Worm (Caenorhabditis elegans) whole organism, L4 larva: Measurements from ENCODE around the gene abcf-3.

Experiments
- D1046.2 ChIP-seq: fragments of 200-800 bp; sonication (Bioruptor generic); IDR thresholded peaks from 2 replicates; pipeline ENCODE4 v1.3.6; 2022; ENCODE audit warnings: missing genetic modification characterization, missing compliant biosample characterization
- F37D6.2 ChIP-seq: sonication (generic microtip); optimal IDR thresholded peaks from 2 replicates; lab custom pipeline; 2016; ENCODE audit warnings: mild to moderate bottlenecking, missing genetic modification characterization, missing compliant biosample characterization
- F49E8.2 ChIP-seq: sonication (generic microtip); optimal IDR thresholded peaks from 2 replicates; lab custom pipeline; 2016; ENCODE audit warnings: missing compliant biosample characterization, mild to moderate bottlenecking, missing genetic modification characterization, borderline replicate concordance
- Y48G9A.11 ChIP-seq: fragments of 200-800 bp; sonication (Bioruptor generic); IDR thresholded peaks from 2 replicates; pipeline ENCODE4 v1.3.6; 2022; ENCODE audit warnings: missing genetic modification reagents, missing genetic modification characterization, missing compliant biosample characterization
- aha-1 ChIP-seq: fragments of 150-350 bp; peaks from one replicate; lab custom pipeline; 2014; ENCODE audit warnings: missing biosample characterization, missing genetic modification characterization
- aly-2 ChIP-seq: sonication (generic microtip); optimal IDR thresholded peaks from 2 replicates; lab custom pipeline; 2018; ENCODE audit warnings: missing biosample characterization, missing genetic modification characterization
- ceh-28 ChIP-seq: fragments of 150-350 bp; optimal IDR thresholded peaks from 2 replicates; lab custom pipeline; 2014; ENCODE audit warnings: missing biosample characterization, missing genetic modification reagents, missing genetic modification characterization
- ceh-44 ChIP-seq: fragments of 200-800 bp; sonication (Bioruptor generic); IDR thresholded peaks from 2 replicates; pipeline ENCODE4 v1.3.6; 2022; ENCODE audit warnings: missing genetic modification reagents, missing genetic modification characterization, missing compliant biosample characterization
- ces-1 ChIP-seq: fragments of 150-350 bp; sonication (generic microtip); optimal IDR thresholded peaks from 4 replicates; lab custom pipeline; 2014; ENCODE audit warnings: missing biosample characterization, missing genetic modification reagents, missing genetic modification characterization
- cey-2 ChIP-seq: sonication (generic microtip); optimal IDR thresholded peaks from 3 replicates; lab custom pipeline; 2017; ENCODE audit warnings: missing genetic modification characterization, mild to moderate bottlenecking, missing compliant biosample characterization, antibody characterized with exemption, borderline replicate concordance; ENCODE audit not compliant: insufficient read depth
- ctbp-1 ChIP-seq: fragments of 200-800 bp; sonication (Bioruptor generic); IDR thresholded peaks from 2 replicates; pipeline ENCODE4 v1.3.6; 2022; ENCODE audit warnings: missing genetic modification reagents, missing genetic modification characterization, missing compliant biosample characterization
- daf-16 ChIP-seq, 3 experiments: sonication (generic microtip); optimal IDR thresholded peaks; 2 replicates each; lab custom pipeline; 2016 to 2017; ENCODE audit warnings: missing genetic modification characterization in 3 of 3, missing genetic modification reagents in 3 of 3, mild to moderate bottlenecking in 2 of 3, missing compliant biosample characterization in 2 of 3, missing biosample characterization in 1 of 3, moderate library complexity in 1 of 3
- dmd-8 ChIP-seq: fragments of 200-800 bp; sonication (Bioruptor generic); IDR thresholded peaks from 2 replicates; pipeline ENCODE4 v1.3.6; 2022; ENCODE audit warnings: missing genetic modification characterization, missing compliant biosample characterization
- dpl-1 ChIP-seq: fragments of 150-350 bp; optimal IDR thresholded peaks from 2 replicates; lab custom pipeline; 2014; ENCODE audit warnings: missing biosample characterization, missing genetic modification reagents, missing genetic modification characterization
- duxl-1 ChIP-seq: sonication (generic microtip); optimal IDR thresholded peaks from 2 replicates; lab custom pipeline; 2016; ENCODE audit warnings: mild to moderate bottlenecking, missing genetic modification characterization, moderate library complexity, missing compliant biosample characterization; ENCODE audit not compliant: poor library complexity
- egl-43 ChIP-seq: fragments of 200-800 bp; sonication (Bioruptor generic); IDR thresholded peaks from 2 replicates; pipeline ENCODE4 v1.3.6; 2022; ENCODE audit warnings: missing genetic modification reagents, missing genetic modification characterization, missing compliant biosample characterization
- gei-8 ChIP-seq: fragments of 200-800 bp; sonication (Bioruptor generic); optimal IDR thresholded peaks from 2 replicates; lab custom pipeline; 2018; ENCODE audit warnings: mild to moderate bottlenecking, missing genetic modification characterization, missing compliant biosample characterization
- hlh-11 ChIP-seq: fragments of 200-800 bp; sonication (Bioruptor generic); optimal IDR thresholded peaks from 2 replicates; lab custom pipeline; 2018; ENCODE audit warnings: mild to moderate bottlenecking, missing genetic modification characterization, missing compliant biosample characterization
- hlh-30 ChIP-seq: sonication (generic microtip); optimal IDR thresholded peaks from 2 replicates; lab custom pipeline; 2017; ENCODE audit warnings: antibody characterized with exemption, mild to moderate bottlenecking, missing genetic modification characterization, missing compliant biosample characterization; ENCODE audit not compliant: insufficient read depth
- hmg-1.1 ChIP-seq: fragments of 200-800 bp; sonication (Bioruptor generic); IDR thresholded peaks from 2 replicates; pipeline ENCODE4 v1.3.6; 2022; ENCODE audit warnings: missing genetic modification reagents, missing genetic modification characterization, missing compliant biosample characterization
- jun-1 ChIP-seq: fragments of 150-350 bp; optimal IDR thresholded peaks from 2 replicates; lab custom pipeline; 2014; ENCODE audit warnings: missing biosample characterization, missing genetic modification reagents, missing genetic modification characterization
- lin-13 ChIP-seq: fragments of 150-350 bp; optimal IDR thresholded peaks from 2 replicates; lab custom pipeline; 2014; ENCODE audit warnings: missing biosample characterization, missing genetic modification reagents, missing genetic modification characterization
- lin-39 ChIP-seq: fragments of 150-350 bp; optimal IDR thresholded peaks from 2 replicates; lab custom pipeline; 2014; ENCODE audit warnings: missing biosample characterization, missing genetic modification reagents, missing genetic modification characterization
- lir-3 ChIP-seq: sonication (generic microtip); optimal IDR thresholded peaks from 2 replicates; lab custom pipeline; 2016; ENCODE audit warnings: mild to moderate bottlenecking, missing genetic modification characterization, missing compliant biosample characterization
- lsy-2 ChIP-seq, 2 experiments: fragments of 150-350 bp in 1 of 2; sonication (generic microtip) in 1 of 2; optimal IDR thresholded peaks; 2 replicates each; lab custom pipeline; 2014 to 2017; ENCODE audit warnings: missing biosample characterization in 2 of 2, missing genetic modification characterization in 2 of 2
- mdl-1 ChIP-seq, 2 experiments: fragments of 150-350 bp in 1 of 2; sonication (generic microtip) in 1 of 2; optimal IDR thresholded peaks; 2 replicates each; lab custom pipeline; 2014 to 2017; ENCODE audit warnings: missing biosample characterization in 2 of 2, missing genetic modification characterization in 2 of 2
- mdt-29 ChIP-seq: fragments of 200-800 bp; sonication (Bioruptor generic); IDR thresholded peaks from 2 replicates; pipeline ENCODE4 v1.3.6; 2022; ENCODE audit warnings: missing genetic modification reagents, missing genetic modification characterization, missing compliant biosample characterization
- mep-1 ChIP-seq: fragments of 150-350 bp; sonication (generic microtip); optimal IDR thresholded peaks from 3 replicates; lab custom pipeline; 2014; ENCODE audit warnings: missing biosample characterization, missing genetic modification characterization
- nhr-10 ChIP-seq: fragments of 150-350 bp; optimal IDR thresholded peaks from 2 replicates; lab custom pipeline; 2014; ENCODE audit warnings: missing biosample characterization, missing genetic modification characterization
- nhr-237 ChIP-seq: sonication (generic microtip); optimal IDR thresholded peaks from 2 replicates; lab custom pipeline; 2017; ENCODE audit warnings: missing biosample characterization, missing genetic modification characterization
- nhr-41 ChIP-seq: fragments of 200-800 bp; sonication (Bioruptor generic); IDR thresholded peaks from 2 replicates; pipeline ENCODE4 v1.3.6; 2022; ENCODE audit warnings: missing genetic modification reagents, missing genetic modification characterization, missing compliant biosample characterization
- nhr-42 ChIP-seq: fragments of 200-800 bp; sonication (Bioruptor generic); IDR thresholded peaks from 2 replicates; pipeline ENCODE4 v1.3.6; 2022; ENCODE audit warnings: missing genetic modification characterization, missing compliant biosample characterization
- pha-4 ChIP-seq, 2 experiments: fragments of 150-350 bp in 1 of 2; fragments of 200-800 bp in 1 of 2; sonication (Bioruptor generic) in 1 of 2; IDR thresholded peaks in 1 of 2; optimal IDR thresholded peaks in 1 of 2; 2 replicates each; pipeline versions ENCODE4 v1.3.6 to Lab custom; 2014 to 2022; ENCODE audit warnings: missing genetic modification characterization in 2 of 2, missing genetic modification reagents in 2 of 2, missing biosample characterization in 1 of 2, missing compliant biosample characterization in 1 of 2
- php-3 ChIP-seq: fragments of 200-800 bp; sonication (Bioruptor generic); IDR thresholded peaks from 2 replicates; pipeline ENCODE4 v1.3.6; 2022; ENCODE audit warnings: missing genetic modification reagents, missing genetic modification characterization, missing compliant biosample characterization
- pqm-1 ChIP-seq: sonication (generic microtip); optimal IDR thresholded peaks from 2 replicates; lab custom pipeline; 2017; ENCODE audit warnings: missing biosample characterization, missing genetic modification characterization
- rbr-2 ChIP-seq: sonication (generic microtip); optimal IDR thresholded peaks from 2 replicates; lab custom pipeline; 2016; ENCODE audit warnings: missing genotype, missing genetic modification characterization, missing compliant biosample characterization
- saeg-2 ChIP-seq: fragments of 200-800 bp; sonication (Bioruptor generic); IDR thresholded peaks from 2 replicates; pipeline ENCODE4 v1.3.6; 2022; ENCODE audit warnings: missing genetic modification reagents, missing genetic modification characterization, missing compliant biosample characterization
- sdz-12 ChIP-seq: fragments of 200-800 bp; sonication (Bioruptor generic); optimal IDR thresholded peaks from 2 replicates; lab custom pipeline; 2018; ENCODE audit warnings: mild to moderate bottlenecking, missing genetic modification characterization, missing compliant biosample characterization
- set-16 ChIP-seq: fragments of 200-800 bp; sonication (Bioruptor generic); IDR thresholded peaks from 2 replicates; pipeline ENCODE4 v1.3.6; 2022; ENCODE audit warnings: missing genetic modification reagents, missing genetic modification characterization, missing compliant biosample characterization
- skn-1 ChIP-seq: fragments of 150-350 bp; optimal IDR thresholded peaks from 2 replicates; lab custom pipeline; 2014; ENCODE audit warnings: missing biosample characterization, missing genetic modification characterization
- unc-130 ChIP-seq: sonication (generic microtip); optimal IDR thresholded peaks from 2 replicates; lab custom pipeline; 2016; ENCODE audit warnings: missing genetic modification reagents, missing genetic modification characterization, missing compliant biosample characterization
- unc-39 ChIP-seq: sonication (generic microtip); optimal IDR thresholded peaks from 2 replicates; lab custom pipeline; 2017; ENCODE audit warnings: missing biosample characterization, missing genetic modification characterization
- unc-62 ChIP-seq, 3 experiments: fragments of 150-350 bp in 1 of 3; sonication (generic microtip); optimal IDR thresholded peaks in 2 of 3; peaks in 1 of 3; 1 replicate in 1 of 3; 2 replicates in 2 of 3; lab custom pipeline; 2014 to 2017; ENCODE audit warnings: missing biosample characterization in 3 of 3, missing genetic modification characterization in 3 of 3, missing genetic modification reagents in 3 of 3, missing genotype in 1 of 3
- vab-7 ChIP-seq: fragments of 200-800 bp; sonication (Bioruptor generic); IDR thresholded peaks from 2 replicates; pipeline ENCODE4 v1.3.6; 2022; ENCODE audit warnings: missing genetic modification reagents, missing genetic modification characterization, missing compliant biosample characterization
- zip-11 ChIP-seq: fragments of 200-800 bp; sonication (Bioruptor generic); IDR thresholded peaks from 2 replicates; pipeline ENCODE4 v1.3.6; 2022; ENCODE audit warnings: missing genetic modification characterization, missing compliant biosample characterization
- zip-2 ChIP-seq: fragments of 150-350 bp; optimal IDR thresholded peaks from 2 replicates; lab custom pipeline; 2014; ENCODE audit warnings: missing biosample characterization, missing genetic modification characterization
- ztf-7 ChIP-seq: fragments of 150-350 bp; optimal IDR thresholded peaks from 2 replicates; lab custom pipeline; 2014; ENCODE audit warnings: missing biosample characterization, missing genetic modification characterization

abcf-3 gene

ce11 chrIII:6135211-6135610 lies 38.0 kb upstream of the abcf-3 start:
- TF ChIP-seq mdl-1 (tag; optimal IDR thresholded peaks at IDR 0.05; lab: Kevin White, UChicago): peak in 1 of 2 experiments; percentile 18
- no peak for TF ChIP-seq zip-2 (tag; lab: Kevin White, UChicago)
- peak; percentile 57 for TF ChIP-seq F37D6.2
- TF ChIP-seq nhr-237: no peak
- TF ChIP-seq dmd-8 (GFP tag; lab: Robert Waterston, UW): 0 out of 2 replicates have a peak, but pooled peaks have one; percentile 7
- peak; percentile 69 for TF ChIP-seq mep-1 (tag; lab: Kevin White, UChicago)
- TF ChIP-seq D1046.2 (GFP tag; lab: Robert Waterston, UW): no peak
- peak in 1 of 2 experiments; percentile 93 for TF ChIP-seq unc-62 (GFP tag; optimal IDR thresholded peaks at IDR 0.05 in 1 of 2; lab: Kevin White, UChicago)
- no peak for TF ChIP-seq unc-62 (tag; optimal IDR thresholded peaks at IDR 0.05; lab: Kevin White, UChicago)
- TF ChIP-seq aha-1 (tag; lab: Kevin White, UChicago): peak; percentile 68
- TF ChIP-seq skn-1 (tag; lab: Kevin White, UChicago): no peak
- TF ChIP-seq lin-13 (GFP tag; lab: Kevin White, UChicago): no peak
- TF ChIP-seq egl-43 (GFP tag; lab: Robert Waterston, UW): peak; percentile 29; the same call in 1 of the 2 replicates
- no peak for TF ChIP-seq pqm-1
- TF ChIP-seq ceh-28 (tag; lab: Kevin White, UChicago): no peak
- no peak for TF ChIP-seq zip-11 (GFP tag; lab: Robert Waterston, UW)
- TF ChIP-seq ctbp-1 (GFP tag; lab: Robert Waterston, UW): peak; percentile 67; the same call in 1 of the 2 replicates
- TF ChIP-seq rbr-2 (tag; lab: Kevin White, UChicago): peak; percentile 18
- peak; percentile 89 for TF ChIP-seq set-16
- TF ChIP-seq duxl-1 (tag; lab: Kevin White, UChicago): no peak
- TF ChIP-seq hlh-11 (tag; lab: Kevin White, UChicago): peak; percentile 9
- peak; percentile 5 for TF ChIP-seq ces-1 (GFP tag; lab: Kevin White, UChicago)

DNA sequence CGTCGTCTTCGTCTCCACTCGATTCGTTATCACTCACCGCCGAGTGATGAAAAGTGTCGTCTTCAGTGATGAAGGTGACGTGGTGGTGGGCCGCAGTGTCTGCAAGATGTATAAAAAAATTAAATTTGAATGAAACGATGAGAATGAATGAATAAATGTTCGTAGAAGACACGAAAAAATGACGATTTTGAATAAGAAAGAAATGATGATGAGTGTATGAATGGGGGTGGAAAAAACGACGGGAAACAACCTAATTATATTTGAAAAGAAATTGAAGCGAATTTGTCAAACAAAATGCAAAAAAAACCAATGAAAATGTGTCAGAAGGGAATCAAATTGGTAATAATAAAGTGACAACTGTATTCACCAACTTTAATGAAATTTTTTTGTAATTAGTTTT lies 37.0 kb upstream of the abcf-3 start, which contains the start of gene mvk-1:
Gene mvk-1, minus strand, starts transcription at position 101 of the 400 bp plus-strand sequence.
- TF ChIP-seq php-3 (GFP tag; lab: Robert Waterston, UW) (no peak), ztf-7 (no peak), gei-8 (GFP tag; lab: Kevin White, UChicago) (no peak), Y48G9A.11 (GFP tag; lab: Robert Waterston, UW) (no peak), aly-2 (no peak), jun-1 (no peak), dmd-8 (GFP tag; lab: Robert Waterston, UW) (no peak), lsy-2 (tag; optimal IDR thresholded peaks at IDR 0.05; lab: Kevin White, UChicago) (no peak), daf-16 (GFP tag; optimal IDR thresholded peaks at IDR 0.05; lab: Kevin White, UChicago) (no peak), daf-16 (tag; optimal IDR thresholded peaks at IDR 0.05; lab: Kevin White, UChicago) (no peak), nhr-10 (tag; lab: Kevin White, UChicago) (no peak), vab-7 (no peak), nhr-42 (no peak), cey-2 (no peak), F37D6.2 (no peak), F49E8.2 (tag; lab: Kevin White, UChicago) (no peak)

- no peak for TF ChIP-seq lir-3 (tag; lab: Kevin White, UChicago)
- TF ChIP-seq lin-39 (tag; lab: Kevin White, UChicago): no peak
- 0 out of 2 replicates have a peak, but pooled peaks have one; percentile 6 for TF ChIP-seq saeg-2
- TF ChIP-seq lsy-2 (tag; optimal IDR thresholded peaks at IDR 0.05; lab: Kevin White, UChicago): peak; percentile 60 to 77
- TF ChIP-seq duxl-1 (tag; lab: Kevin White, UChicago): no peak
- TF ChIP-seq sdz-12 (GFP tag; lab: Kevin White, UChicago): no peak
- TF ChIP-seq pqm-1: no peak
- TF ChIP-seq aly-2: no peak
- TF ChIP-seq unc-130 (GFP tag; lab: Kevin White, UChicago): no peak
- peak; percentile 64 for TF ChIP-seq hmg-1.1 (GFP tag; lab: Robert Waterston, UW)
- TF ChIP-seq pha-4 (GFP tag; IDR thresholded peaks at IDR 0.05; lab: Robert Waterston, UW): no peak
- no peak for TF ChIP-seq pha-4 (tag; optimal IDR thresholded peaks at IDR 0.05; lab: Kevin White, UChicago)
- TF ChIP-seq lin-13 (GFP tag; lab: Kevin White, UChicago): peak; percentile 5
- no peak for TF ChIP-seq dpl-1
- TF ChIP-seq nhr-42: no peak
- peak; percentile 62 for TF ChIP-seq hlh-30 (tag; lab: Kevin White, UChicago)
- no peak for TF ChIP-seq skn-1 (tag; lab: Kevin White, UChicago)
- TF ChIP-seq unc-39 (tag; lab: Kevin White, UChicago): no peak
- no peak for TF ChIP-seq nhr-41 (GFP tag; lab: Robert Waterston, UW)
- no peak for TF ChIP-seq ceh-44
- no peak for TF ChIP-seq mdt-29 (GFP tag; lab: Robert Waterston, UW)
Observed at ce11 chrIII:6137431-6137830, 35.8 kb upstream of the abcf-3 start.
